Worm (Caenorhabditis elegans) whole organism, L1 larva: ENCODE data around the gene srbc-29.

Experiments
- C16A3.4 ChIP-seq: fragments of 150-350 bp; optimal IDR thresholded peaks from 2 replicates; lab custom pipeline; 2014; ENCODE audit warnings: missing biosample characterization, missing genetic modification characterization
- C34B4.2 ChIP-seq: sonication (generic microtip); optimal IDR thresholded peaks from 2 replicates; lab custom pipeline; 2017; ENCODE audit warnings: mild to moderate bottlenecking, missing genetic modification characterization, missing compliant biosample characterization
- aha-1 ChIP-seq: fragments of 150-350 bp; optimal IDR thresholded peaks from 2 replicates; lab custom pipeline; 2014; ENCODE audit warnings: missing biosample characterization, missing genetic modification characterization
- aly-2 ChIP-seq: fragments of 150-350 bp; optimal IDR thresholded peaks from 2 replicates; lab custom pipeline; 2014; ENCODE audit warnings: missing biosample characterization, missing genetic modification characterization
- ama-1 ChIP-seq: fragments of 150-350 bp; optimal IDR thresholded peaks from 2 replicates; lab custom pipeline; 2014
- ceh-8 ChIP-seq: fragments of 200-800 bp; sonication (Bioruptor generic); optimal IDR thresholded peaks from 2 replicates; lab custom pipeline; 2018; ENCODE audit warnings: mild to moderate bottlenecking, missing genetic modification characterization, moderate library complexity, missing compliant biosample characterization
- ceh-90 ChIP-seq: sonication (generic microtip); optimal IDR thresholded peaks from 2 replicates; lab custom pipeline; 2016; ENCODE audit warnings: missing genetic modification characterization, missing compliant biosample characterization
- dpl-1 ChIP-seq, 3 experiments: fragments of 150-350 bp in 2 of 3; sonication (generic microtip) in 1 of 3; optimal IDR thresholded peaks; 2 replicates each; lab custom pipeline; 2014 to 2017; ENCODE audit warnings: missing biosample characterization in 3 of 3, missing genetic modification characterization in 3 of 3, missing genetic modification reagents in 3 of 3
- dsc-1 ChIP-seq: sonication (generic microtip); optimal IDR thresholded peaks from 2 replicates; lab custom pipeline; 2016; ENCODE audit warnings: mild to moderate bottlenecking, missing genetic modification characterization, missing compliant biosample characterization
- egl-13 ChIP-seq: sonication (generic microtip); optimal IDR thresholded peaks from 2 replicates; lab custom pipeline; 2016; ENCODE audit warnings: missing genotype, missing genetic modification reagents, missing genetic modification characterization, missing compliant biosample characterization
- egl-27 ChIP-seq, 2 experiments: fragments of 150-350 bp in 1 of 2; sonication (generic microtip); optimal IDR thresholded peaks; 3 replicates each; lab custom pipeline; 2017 to 2018; ENCODE audit warnings: missing biosample characterization in 2 of 2, missing genetic modification characterization in 2 of 2, missing genetic modification reagents in 2 of 2
- elt-2 ChIP-seq: sonication (generic microtip); optimal IDR thresholded peaks from 2 replicates; lab custom pipeline; 2016; ENCODE audit warnings: missing genetic modification characterization, mild to moderate bottlenecking, inconsistent platforms, missing compliant biosample characterization, missing genetic modification reagents
- fkh-10 ChIP-seq: sonication (generic microtip); optimal IDR thresholded peaks from 2 replicates; lab custom pipeline; 2017; ENCODE audit warnings: missing biosample characterization, missing genetic modification reagents, missing genetic modification characterization
- fos-1 ChIP-seq: fragments of 150-350 bp; optimal IDR thresholded peaks from 2 replicates; lab custom pipeline; 2014; ENCODE audit warnings: missing biosample characterization, missing genetic modification characterization
- hlh-4 ChIP-seq: sonication (generic microtip); optimal IDR thresholded peaks from 2 replicates; lab custom pipeline; 2016; ENCODE audit warnings: mild to moderate bottlenecking, missing genetic modification characterization, missing compliant biosample characterization
- hpl-2 ChIP-seq: fragments of 150-350 bp; optimal IDR thresholded peaks from 2 replicates; lab custom pipeline; 2014; ENCODE audit warnings: missing biosample characterization, missing genetic modification reagents, missing genetic modification characterization
- lin-14 ChIP-seq: fragments of 200-800 bp; sonication (Bioruptor generic); optimal IDR thresholded peaks from 2 replicates; lab custom pipeline; 2018; ENCODE audit warnings: mild to moderate bottlenecking, missing genetic modification characterization, moderate library complexity, missing compliant biosample characterization
- lin-35 ChIP-seq, 2 experiments: fragments of 150-350 bp; optimal IDR thresholded peaks; 2 replicates each; lab custom pipeline; 2014; ENCODE audit warnings: missing biosample characterization in 2 of 2, missing genetic modification characterization in 2 of 2, missing genetic modification reagents in 2 of 2
- lin-39 ChIP-seq: fragments of 150-350 bp; optimal IDR thresholded peaks from 2 replicates; lab custom pipeline; 2014; ENCODE audit warnings: missing biosample characterization, missing genetic modification reagents, missing genetic modification characterization
- mab-9 ChIP-seq: fragments of 200-800 bp; sonication (Bioruptor generic); IDR thresholded peaks from 2 replicates; pipeline ENCODE4 v1.3.6; 2022; ENCODE audit warnings: missing genetic modification reagents, missing genetic modification characterization, missing compliant biosample characterization
- nhr-19 ChIP-seq: fragments of 200-800 bp; sonication (Bioruptor generic); conservative IDR thresholded peaks from 2 replicates; pipeline ENCODE4 v1.3.6; 2022; ENCODE audit warnings: missing genetic modification characterization, missing compliant biosample characterization
- nhr-28 ChIP-seq: fragments of 150-350 bp; optimal IDR thresholded peaks from 2 replicates; lab custom pipeline; 2014; ENCODE audit warnings: missing biosample characterization, missing genetic modification characterization
- nhr-71 ChIP-seq: sonication (generic microtip); optimal IDR thresholded peaks from 2 replicates; lab custom pipeline; 2016; ENCODE audit warnings: mild to moderate bottlenecking, missing genetic modification characterization, moderate library complexity, missing compliant biosample characterization
- nhr-76 ChIP-seq: sonication (generic microtip); optimal IDR thresholded peaks from 2 replicates; lab custom pipeline; 2017; ENCODE audit warnings: missing biosample characterization, missing genetic modification characterization
- nhr-77 ChIP-seq: fragments of 150-350 bp; optimal IDR thresholded peaks from 2 replicates; lab custom pipeline; 2014; ENCODE audit warnings: missing biosample characterization, missing genetic modification characterization
- nhr-85 ChIP-seq: sonication (generic microtip); peaks from one replicate; lab custom pipeline; 2016; ENCODE audit warnings: missing genetic modification characterization, inconsistent platforms, missing compliant biosample characterization
- pax-3 ChIP-seq: fragments of 200-800 bp; sonication (Bioruptor generic); optimal IDR thresholded peaks from 2 replicates; lab custom pipeline; 2018; ENCODE audit warnings: mild to moderate bottlenecking, missing genetic modification characterization, moderate library complexity, missing compliant biosample characterization
- rnt-1 ChIP-seq: sonication (generic microtip); optimal IDR thresholded peaks from 2 replicates; lab custom pipeline; 2016; ENCODE audit warnings: mild to moderate bottlenecking, missing genetic modification characterization, moderate library complexity, missing compliant biosample characterization
- skn-1 ChIP-seq: fragments of 150-350 bp; optimal IDR thresholded peaks from 2 replicates; lab custom pipeline; 2014; ENCODE audit warnings: missing biosample characterization, missing genetic modification characterization
- snpc-4 ChIP-seq: fragments of 150-350 bp; optimal IDR thresholded peaks from 2 replicates; lab custom pipeline; 2014; ENCODE audit warnings: missing biosample characterization, missing genetic modification characterization
- snu-23 ChIP-seq: sonication (generic microtip); optimal IDR thresholded peaks from 2 replicates; lab custom pipeline; 2016; ENCODE audit warnings: missing genetic modification characterization, missing compliant biosample characterization
- sox-4 ChIP-seq: sonication (generic microtip); optimal IDR thresholded peaks from 2 replicates; lab custom pipeline; 2016; ENCODE audit warnings: missing genetic modification characterization, missing compliant biosample characterization
- tlp-1 ChIP-seq: fragments of 150-350 bp; optimal IDR thresholded peaks from 2 replicates; lab custom pipeline; 2014; ENCODE audit warnings: missing biosample characterization, missing genetic modification characterization
- zag-1 ChIP-seq: fragments of 150-350 bp; optimal IDR thresholded peaks from 2 replicates; lab custom pipeline; 2014; ENCODE audit warnings: missing biosample characterization, missing genetic modification characterization
- zip-4 ChIP-seq: fragments of 200-800 bp; sonication (Bioruptor generic); optimal IDR thresholded peaks from 2 replicates; lab custom pipeline; 2018; ENCODE audit warnings: mild to moderate bottlenecking, missing genetic modification characterization, moderate library complexity, missing compliant biosample characterization
- ztf-11 ChIP-seq, 2 experiments: sonication (generic microtip); optimal IDR thresholded peaks; 2 replicates each; lab custom pipeline; 2016 to 2017; ENCODE audit warnings: missing genetic modification characterization in 2 of 2, missing biosample characterization in 1 of 2, missing compliant biosample characterization in 1 of 2
- ztf-4 ChIP-seq: fragments of 150-350 bp; optimal IDR thresholded peaks from 2 replicates; lab custom pipeline; 2014; ENCODE audit warnings: missing biosample characterization, missing genetic modification characterization

Gene srbc-29

DNA sequence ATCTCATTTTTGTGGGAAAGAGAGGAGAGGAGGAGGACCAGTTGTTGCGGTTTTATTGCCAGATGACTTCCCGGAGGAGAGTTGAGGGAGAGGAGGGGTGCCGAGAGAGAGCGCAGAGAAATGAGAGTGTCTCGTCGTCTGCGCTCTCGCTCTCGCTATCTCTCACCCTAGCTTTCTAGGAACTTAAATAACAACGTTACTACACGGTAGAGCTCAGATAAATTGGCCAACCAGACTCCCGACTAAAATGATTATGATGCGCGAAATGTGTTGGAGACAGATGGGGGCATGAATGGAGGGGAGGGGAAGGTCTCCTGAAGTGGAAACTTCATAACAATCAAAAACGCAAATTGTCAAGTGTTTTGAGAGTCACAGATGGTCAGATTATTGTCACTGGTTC lies 16.1 kb downstream of the srbc-29 start:
- no peak for TF ChIP-seq nhr-76 (tag; lab: Kevin White, UChicago)
- no peak for TF ChIP-seq dsc-1 (tag; lab: Kevin White, UChicago)
- no peak for TF ChIP-seq nhr-28
- TF ChIP-seq lin-39 (tag; lab: Kevin White, UChicago), result no peak
- no peak for TF ChIP-seq lin-14 (GFP tag; lab: Kevin White, UChicago)
- TF ChIP-seq nhr-85, result no peak
- TF ChIP-seq snu-23 (GFP tag; lab: Kevin White, UChicago), result no peak
- no peak for TF ChIP-seq rnt-1
- TF ChIP-seq pax-3 (tag; lab: Kevin White, UChicago), result no peak
- TF ChIP-seq zip-4 (GFP tag; lab: Kevin White, UChicago), result no peak
- TF ChIP-seq hpl-2 (GFP tag; lab: Kevin White, UChicago), result no peak
- TF ChIP-seq dpl-1 (GFP tag; optimal IDR thresholded peaks at IDR 0.05; lab: Kevin White, UChicago), result no peak
- no peak for TF ChIP-seq aha-1
- TF ChIP-seq ceh-90 (tag; lab: Kevin White, UChicago), result no peak
- no peak for TF ChIP-seq nhr-19 (GFP tag; lab: Robert Waterston, UW)
- no peak for TF ChIP-seq lin-35 (GFP tag; optimal IDR thresholded peaks at IDR 0.05; lab: Kevin White, UChicago)
- TF ChIP-seq nhr-77 (tag; lab: Kevin White, UChicago), result no peak
- TF ChIP-seq tlp-1 (tag; lab: Kevin White, UChicago), result no peak
- no peak for TF ChIP-seq mab-9 (GFP tag; lab: Robert Waterston, UW)
- no peak for TF ChIP-seq hlh-4 (tag; lab: Kevin White, UChicago)

DNA sequence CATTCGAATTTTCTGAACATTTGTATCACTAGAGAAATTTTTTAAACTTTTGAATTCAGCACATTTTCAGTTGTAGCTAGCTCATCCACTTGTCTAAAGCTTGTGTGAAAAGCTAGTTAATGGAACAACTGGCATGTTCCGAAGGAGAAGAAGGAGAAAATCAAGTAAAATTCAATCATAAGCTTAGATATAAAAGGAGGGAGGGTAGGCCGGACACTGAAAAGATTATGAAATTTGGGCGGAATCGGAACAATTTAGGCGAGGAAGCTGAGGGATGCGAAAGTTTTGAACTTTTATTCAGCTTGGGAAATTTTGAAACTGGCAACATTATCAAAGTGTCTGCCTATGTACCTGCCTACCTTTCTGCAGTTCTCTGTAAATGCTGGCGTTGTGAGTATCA lies 18.2 kb downstream of the srbc-29 start:
- no peak for TF ChIP-seq sox-4 (tag; lab: Kevin White, UChicago)
- peak; percentile 37 for TF ChIP-seq fkh-10 (GFP tag; lab: Kevin White, UChicago)

ce11 chrV:3451646-3452045 lies 19.0 kb downstream of the srbc-29 start:
- TF ChIP-seq elt-2 (tag; lab: Kevin White, UChicago), result no peak
- no peak for TF ChIP-seq ztf-4 (tag; lab: Kevin White, UChicago)
- no peak for TF ChIP-seq fkh-10 (GFP tag; lab: Kevin White, UChicago)
- peak; percentile 1 for TF ChIP-seq lin-14 (GFP tag; lab: Kevin White, UChicago)
- TF ChIP-seq, all 84 proteins: peak for 1

DNA sequence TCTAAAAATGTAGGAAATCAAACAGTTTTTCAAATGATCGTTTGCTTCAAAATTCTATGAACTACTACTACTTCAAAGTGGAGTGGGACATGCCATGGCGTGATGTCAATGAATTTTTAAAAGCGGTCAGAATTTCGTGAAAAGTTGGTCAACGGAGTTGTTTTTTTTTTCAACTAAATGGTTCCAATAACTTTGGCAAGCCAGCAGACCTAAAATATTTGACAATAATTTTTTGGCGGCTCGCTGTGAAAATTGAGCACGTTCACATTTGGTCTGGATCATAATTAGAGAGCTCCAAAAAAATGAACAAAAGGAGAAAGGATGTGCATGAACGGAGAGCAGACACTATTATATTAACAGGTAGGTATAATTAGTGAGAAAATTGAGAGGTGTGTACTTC lies 20.3 kb downstream of the srbc-29 start:
- TF ChIP-seq aly-2 (tag; lab: Kevin White, UChicago), result no peak
- no peak for TF ChIP-seq C34B4.2
- TF ChIP-seq ama-1 (lab: Kevin White, UChicago), result no peak
- TF ChIP-seq nhr-19 (GFP tag; lab: Robert Waterston, UW), result no peak
- TF ChIP-seq zag-1, result no peak
- no peak for TF ChIP-seq snpc-4 (tag; lab: Kevin White, UChicago)
- TF ChIP-seq nhr-71 (tag; lab: Kevin White, UChicago), result no peak
- no peak for TF ChIP-seq C16A3.4 (tag; lab: Kevin White, UChicago)
- TF ChIP-seq egl-13 (tag; lab: Kevin White, UChicago), result no peak
- no peak for TF ChIP-seq ztf-11 (tag; optimal IDR thresholded peaks at IDR 0.05; lab: Kevin White, UChicago)
- TF ChIP-seq fos-1 (tag; lab: Kevin White, UChicago), result no peak
- no peak for TF ChIP-seq ceh-8 (GFP tag; lab: Kevin White, UChicago)
- TF ChIP-seq skn-1 (tag; lab: Kevin White, UChicago), result no peak
- no peak for TF ChIP-seq elt-2 (tag; lab: Kevin White, UChicago)
- no peak for TF ChIP-seq egl-27 (tag; optimal IDR thresholded peaks at IDR 0.05; lab: Kevin White, UChicago)
